Worm (Caenorhabditis elegans): ENCODE results near the gene fat-4.

ce11 chrIV:9778016-9778415, 21.2 kb upstream of the fat-4 start, which contains the start of gene T13F2.6:
- TF ChIP-seq elt-1 (tag; optimal IDR thresholded peaks at IDR 0.05) (no peak), alr-1 (tag; optimal IDR thresholded peaks at IDR 0.05) (no peak), ztf-1 (GFP tag; conservative IDR thresholded peaks at IDR 0.05) (no peak), unc-62 (GFP tag; optimal IDR thresholded peaks at IDR 0.05) (no peak), snpc-4 (tag; optimal IDR thresholded peaks at IDR 0.05) (no peak), nhr-11 (tag; optimal IDR thresholded peaks at IDR 0.05) (no peak), ama-1 (optimal IDR thresholded peaks at IDR 0.05) (no peak), nhr-77 (tag; optimal IDR thresholded peaks at IDR 0.05) (no peak), nhr-25 (tag; optimal IDR thresholded peaks at IDR 0.05) (no peak), nhr-12 (tag; optimal IDR thresholded peaks at IDR 0.05) (no peak), lin-39 (tag; optimal IDR thresholded peaks at IDR 0.05) (no peak), unc-39 (tag; optimal IDR thresholded peaks at IDR 0.05) (no peak), mab-5 (tag; optimal IDR thresholded peaks at IDR 0.05) (no peak)
